Fruit fly (Drosophila melanogaster) whole organism, embryonic: ENCODE measurements around the gene CG15528.
A peak's percentile ranks its signal among the peaks of the same experiment; 100 is the strongest.

Experiments
- Aef1 ChIP-seq: fragments of 200-800 bp; sonication (Bioruptor generic); IDR thresholded peaks from 3 replicates; pipeline ENCODE4 v1.3.6; 2022; ENCODE audit warnings: missing biosample characterization, missing genetic modification characterization
- CG10274 ChIP-seq: fragments of 200-800 bp; sonication (Bioruptor generic); optimal IDR thresholded peaks from 3 replicates; lab custom pipeline; 2017; ENCODE audit warnings: missing biosample characterization, mild to moderate bottlenecking, missing genetic modification characterization
- CG11247 ChIP-seq: fragments of 200-800 bp; sonication (Bioruptor generic); IDR thresholded peaks from 2 replicates; pipeline ENCODE4 v1.3.6; 2022; ENCODE audit warnings: missing biosample characterization, missing genetic modification characterization
- CG11723 ChIP-seq: fragments of 200-800 bp; sonication (Bioruptor generic); optimal IDR thresholded peaks from 2 replicates; lab custom pipeline; 2017; ENCODE audit warnings: missing biosample characterization, mild to moderate bottlenecking, missing genetic modification characterization
- CG12659 ChIP-seq: fragments of 200-800 bp; sonication (Bioruptor generic); optimal IDR thresholded peaks from 3 replicates; lab custom pipeline; 2017; ENCODE audit warnings: mild to moderate bottlenecking, missing biosample characterization, missing genetic modification reagents, missing genetic modification characterization
- CG12769 ChIP-seq: fragments of 200-800 bp; sonication (Bioruptor generic); optimal IDR thresholded peaks from 2 replicates; lab custom pipeline; 2019; ENCODE audit warnings: missing biosample characterization, mild to moderate bottlenecking, missing genetic modification characterization, moderate library complexity
- CG14860 ChIP-seq: fragments of 200-800 bp; sonication (Bioruptor generic); IDR thresholded peaks from 3 replicates; pipeline ENCODE4 v1.3.6; 2022; ENCODE audit warnings: missing biosample characterization, missing genetic modification characterization; ENCODE audit not compliant: partially characterized antibody
- CG15696 ChIP-seq: fragments of 200-800 bp; sonication (Bioruptor generic); optimal IDR thresholded peaks from 2 replicates; lab custom pipeline; 2019; ENCODE audit warnings: missing biosample characterization, mild to moderate bottlenecking, missing genetic modification characterization, moderate library complexity
- CG17912 ChIP-seq: fragments of 200-800 bp; sonication (Bioruptor generic); optimal IDR thresholded peaks from 2 replicates; lab custom pipeline; 2018; ENCODE audit warnings: missing biosample characterization, mild to moderate bottlenecking, missing genetic modification characterization
- CG18262 ChIP-seq: fragments of 200-800 bp; optimal IDR thresholded peaks from 3 replicates; lab custom pipeline; 2019; ENCODE audit warnings: missing biosample characterization, mild to moderate bottlenecking, missing genetic modification characterization, moderate library complexity
- CG2116 ChIP-seq: fragments of 200-800 bp; sonication (Bioruptor generic); optimal IDR thresholded peaks from 3 replicates; lab custom pipeline; 2018; ENCODE audit warnings: missing biosample characterization, mild to moderate bottlenecking, missing genetic modification characterization
- CG2889 ChIP-seq: fragments of 200-800 bp; sonication (Bioruptor generic); IDR thresholded peaks from 3 replicates; pipeline ENCODE4 v1.3.6; 2022; ENCODE audit warnings: missing biosample characterization, missing genetic modification characterization
- CG30403 ChIP-seq: fragments of 200-800 bp; sonication (Bioruptor generic); optimal IDR thresholded peaks from 3 replicates; lab custom pipeline; 2016; ENCODE audit warnings: missing biosample characterization, missing genetic modification characterization
- CG31224 ChIP-seq: fragments of 200-800 bp; sonication (Bioruptor generic); IDR thresholded peaks from 2 replicates; pipeline ENCODE4 v1.3.6; 2022; ENCODE audit warnings: missing biosample characterization, missing genetic modification characterization
- CG34224 ChIP-seq: fragments of 200-800 bp; sonication (Bioruptor generic); IDR thresholded peaks from 3 replicates; pipeline ENCODE4 v1.3.6; 2022; ENCODE audit warnings: missing biosample characterization, missing genetic modification characterization; ENCODE audit not compliant: partially characterized antibody
- CG4328 ChIP-seq: fragments of 200-800 bp; sonication (Bioruptor generic); optimal IDR thresholded peaks from 3 replicates; lab custom pipeline; 2017; ENCODE audit warnings: missing biosample characterization, missing genetic modification reagents, missing genetic modification characterization
- CG6689 ChIP-seq: fragments of 200-800 bp; sonication (Bioruptor generic); IDR thresholded peaks from 2 replicates; pipeline ENCODE4 v1.3.6; 2022; ENCODE audit warnings: missing biosample characterization, missing genetic modification characterization
- CG6791 ChIP-seq: fragments of 200-800 bp; sonication (Bioruptor generic); IDR thresholded peaks from 3 replicates; pipeline ENCODE4 v1.3.6; 2022; ENCODE audit warnings: missing biosample characterization, missing genetic modification characterization; ENCODE audit not compliant: partially characterized antibody
- CG6854 ChIP-seq: fragments of 200-800 bp; sonication (Bioruptor generic); optimal IDR thresholded peaks from 3 replicates; lab custom pipeline; 2017; ENCODE audit warnings: missing biosample characterization, mild to moderate bottlenecking, missing genetic modification characterization
- CG7372 ChIP-seq: fragments of 200-800 bp; sonication (Bioruptor generic); IDR thresholded peaks from 2 replicates; pipeline ENCODE4 v1.3.6; 2022; ENCODE audit warnings: missing biosample characterization, missing genetic modification characterization
- CG7839 ChIP-seq: fragments of 200-800 bp; sonication (Bioruptor generic); optimal IDR thresholded peaks from 3 replicates; lab custom pipeline; 2018; ENCODE audit warnings: missing biosample characterization, mild to moderate bottlenecking, missing genetic modification characterization, moderate library complexity
- CG8281 ChIP-seq: fragments of 200-800 bp; sonication (Bioruptor generic); optimal IDR thresholded peaks from 2 replicates; lab custom pipeline; 2018; ENCODE audit warnings: missing biosample characterization, mild to moderate bottlenecking, missing genetic modification characterization, moderate library complexity
- CG9817 ChIP-seq: fragments of 200-800 bp; sonication (Bioruptor generic); optimal IDR thresholded peaks from 2 replicates; lab custom pipeline; 2018; ENCODE audit warnings: missing biosample characterization, mild to moderate bottlenecking, missing genetic modification characterization, moderate library complexity
- Deaf1 ChIP-seq: fragments of 200-800 bp; optimal IDR thresholded peaks from 3 replicates; lab custom pipeline; 2019; ENCODE audit warnings: missing biosample characterization, mild to moderate bottlenecking, missing genetic modification characterization, moderate library complexity
- Eip74EF ChIP-seq, 2 experiments: fragments of 200-800 bp in 1 of 2; fragments of >200 bp in 1 of 2; sonication (Bioruptor generic) in 1 of 2; optimal IDR thresholded peaks; 2 replicates each; lab custom pipeline; 2017 to 2019; ENCODE audit warnings: missing biosample characterization in 2 of 2, missing genetic modification characterization in 2 of 2, mild to moderate bottlenecking in 1 of 2, moderate library complexity in 1 of 2
- Fer3 ChIP-seq: fragments of 200-800 bp; sonication (Bioruptor generic); optimal IDR thresholded peaks from 2 replicates; lab custom pipeline; 2018; ENCODE audit warnings: missing biosample characterization, mild to moderate bottlenecking, missing genetic modification characterization, moderate library complexity
- HLHmδ ChIP-seq: fragments of 200-800 bp; sonication (Bioruptor generic); optimal IDR thresholded peaks from 2 replicates; lab custom pipeline; 2018; ENCODE audit warnings: missing biosample characterization, mild to moderate bottlenecking, missing genetic modification characterization, moderate library complexity
- HmgD ChIP-seq: fragments of 200-800 bp; sonication (Bioruptor generic); optimal IDR thresholded peaks from 3 replicates; lab custom pipeline; 2016; ENCODE audit warnings: missing biosample characterization, missing genetic modification characterization
- Hr39 ChIP-seq: fragments of >200 bp; optimal IDR thresholded peaks from 2 replicates; lab custom pipeline; 2017
- Hsf ChIP-seq: fragments of 200-800 bp; sonication (Bioruptor generic); optimal IDR thresholded peaks from 3 replicates; lab custom pipeline; 2016; ENCODE audit warnings: missing biosample characterization, missing genetic modification characterization
- Kr ChIP-seq: fragments of 200-800 bp; sonication (Bioruptor generic); optimal IDR thresholded peaks from 2 replicates; lab custom pipeline; 2017; ENCODE audit warnings: missing biosample characterization, mild to moderate bottlenecking, missing genetic modification characterization
- Poxn ChIP-seq: fragments of 200-800 bp; sonication (Bioruptor generic); IDR thresholded peaks from 2 replicates; pipeline ENCODE4 v1.3.6; 2022; ENCODE audit warnings: missing biosample characterization, missing genetic modification characterization
- Sox100B ChIP-seq: fragments of 200-800 bp; sonication (Bioruptor generic); optimal IDR thresholded peaks from 3 replicates; lab custom pipeline; 2018; ENCODE audit warnings: missing biosample characterization, mild to moderate bottlenecking, missing genetic modification characterization
- aop ChIP-seq: fragments of 200-800 bp; sonication (Bioruptor generic); IDR thresholded peaks from 2 replicates; pipeline ENCODE4 v1.3.6; 2022; ENCODE audit warnings: missing biosample characterization, missing genetic modification characterization
- ato ChIP-seq: fragments of 200-800 bp; sonication (Bioruptor generic); IDR thresholded peaks from 2 replicates; pipeline ENCODE4 v1.3.6; 2022; ENCODE audit warnings: missing biosample characterization, missing genetic modification characterization; ENCODE audit not compliant: partially characterized antibody
- crp ChIP-seq, 2 experiments: fragments of 200-800 bp; sonication (Bioruptor generic); optimal IDR thresholded peaks; 2 replicates in 1 of 2; 3 replicates in 1 of 2; lab custom pipeline; 2017; ENCODE audit warnings: missing biosample characterization in 2 of 2, missing genetic modification characterization in 2 of 2, mild to moderate bottlenecking in 1 of 2, moderate library complexity in 1 of 2
- eyg ChIP-seq: fragments of 200-800 bp; sonication (Bioruptor generic); optimal IDR thresholded peaks from 3 replicates; lab custom pipeline; 2016; ENCODE audit warnings: missing biosample characterization, missing genetic modification characterization
- fd64A ChIP-seq: fragments of 200-800 bp; sonication (Bioruptor generic); optimal IDR thresholded peaks from 3 replicates; lab custom pipeline; 2018; ENCODE audit warnings: missing biosample characterization, mild to moderate bottlenecking, missing genetic modification characterization
- grn ChIP-seq: fragments of 200-800 bp; sonication (Bioruptor generic); optimal IDR thresholded peaks from 3 replicates; lab custom pipeline; 2017; ENCODE audit warnings: missing biosample characterization, missing genetic modification characterization
- gt ChIP-seq: fragments of 200-800 bp; sonication (Bioruptor generic); IDR thresholded peaks from 2 replicates; pipeline ENCODE4 v1.3.6; 2022; ENCODE audit warnings: missing biosample characterization, missing genetic modification characterization
- lab ChIP-seq: fragments of 200-800 bp; sonication (Bioruptor generic); optimal IDR thresholded peaks from 3 replicates; lab custom pipeline; 2017; ENCODE audit warnings: missing biosample characterization, missing genetic modification characterization, mild to moderate bottlenecking, moderate library complexity, missing genetic modification reagents
- nau ChIP-seq: fragments of 200-800 bp; sonication (Bioruptor generic); optimal IDR thresholded peaks from 3 replicates; lab custom pipeline; 2017; ENCODE audit warnings: missing biosample characterization, mild to moderate bottlenecking, missing genetic modification characterization, missing genetic modification reagents
- prd ChIP-seq, 3 experiments: fragments of >200 bp in 2 of 3; fragments of 200-800 bp in 1 of 3; sonication (Bioruptor generic) in 1 of 3; optimal IDR thresholded peaks in 2 of 3; IDR thresholded peaks in 1 of 3; 2 replicates in 2 of 3; 3 replicates in 1 of 3; pipeline versions ENCODE4 v1.3.6 to Lab custom; 2017 to 2022; ENCODE audit warnings: missing biosample characterization in 1 of 3, missing genetic modification characterization in 1 of 3
- pum ChIP-seq: fragments of 200-800 bp; sonication (Bioruptor generic); optimal IDR thresholded peaks from 2 replicates; lab custom pipeline; 2016; ENCODE audit warnings: missing biosample characterization, missing genetic modification characterization
- ranshi ChIP-seq: fragments of 200-800 bp; sonication (Bioruptor generic); IDR thresholded peaks from 2 replicates; pipeline ENCODE4 v1.3.6; 2022; ENCODE audit warnings: missing biosample characterization, missing genetic modification characterization
- sim ChIP-seq: fragments of 200-800 bp; sonication (Bioruptor generic); IDR thresholded peaks from 2 replicates; pipeline ENCODE4 v1.3.6; 2022; ENCODE audit warnings: missing biosample characterization, missing genetic modification characterization
- sqz ChIP-seq: fragments of 200-800 bp; sonication (Bioruptor generic); optimal IDR thresholded peaks from 3 replicates; lab custom pipeline; 2018; ENCODE audit warnings: missing biosample characterization, mild to moderate bottlenecking, missing genetic modification characterization
- stc ChIP-seq: fragments of 200-800 bp; sonication (Bioruptor generic); IDR thresholded peaks from 2 replicates; pipeline ENCODE4 v1.3.6; 2022; ENCODE audit warnings: missing biosample characterization, missing genetic modification characterization
- sug ChIP-seq: fragments of 200-800 bp; optimal IDR thresholded peaks from 2 replicates; lab custom pipeline; 2019; ENCODE audit warnings: missing biosample characterization, mild to moderate bottlenecking, missing genetic modification characterization, moderate library complexity
- vvl ChIP-seq: fragments of 200-800 bp; sonication (Bioruptor generic); IDR thresholded peaks from 2 replicates; pipeline ENCODE4 v1.3.6; 2022; ENCODE audit warnings: missing biosample characterization, missing genetic modification characterization
- zfh2 ChIP-seq: fragments of 200-800 bp; sonication (Bioruptor generic); optimal IDR thresholded peaks from 2 replicates; lab custom pipeline; 2016; ENCODE audit warnings: missing biosample characterization, missing genetic modification characterization

CG15528 gene

DNA sequence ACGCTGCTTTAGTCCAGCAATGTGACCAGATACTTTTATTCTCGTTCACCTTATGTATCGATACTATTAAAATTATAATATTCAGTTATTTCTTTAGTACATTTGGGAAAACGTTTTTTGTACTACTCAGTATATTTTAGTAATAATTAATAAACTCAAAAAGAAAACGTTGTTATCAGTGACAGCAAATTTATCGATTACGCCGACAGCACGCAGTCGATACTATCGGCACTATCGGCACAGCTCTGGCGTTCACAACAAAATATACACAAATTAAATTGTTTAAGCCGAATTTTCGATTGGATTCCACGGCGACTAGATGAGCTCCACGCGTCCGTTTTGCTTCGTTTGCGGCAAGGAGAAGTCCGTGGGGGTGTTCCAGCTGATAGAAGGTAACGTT is 12.4 kb downstream of the CG15528 start, which contains the start of the genes janA, Sry-alpha and Sry-beta (continued):
- TF ChIP-seq CG11247 (GFP tag; lab: Robert Waterston, UW) (no peak), Fer3 (tag; lab: Kevin White, UChicago) (no peak), CG12769 (tag; lab: Kevin White, UChicago) (no peak), CG7839 (tag; lab: Kevin White, UChicago) (no peak), Poxn (no peak), CG11723 (GFP tag; lab: Kevin White, UChicago) (no peak), HmgD (no peak), CG31224 (GFP tag; lab: Robert Waterston, UW) (no peak), zfh2 (no peak), stc (GFP tag; lab: Robert Waterston, UW) (no peak), Hr39 (lab: Kevin White, UChicago) (no peak), CG8281 (tag; lab: Kevin White, UChicago) (no peak), CG17912 (GFP tag; lab: Kevin White, UChicago) (no peak), gt (GFP tag; lab: Robert Waterston, UW) (no peak), pum (GFP tag; lab: Kevin White, UChicago) (no peak), CG7372 (GFP tag; lab: Robert Waterston, UW) (no peak), prd (optimal IDR thresholded peaks at IDR 0.05; lab: Kevin White, UChicago) (no peak), prd (GFP tag; IDR thresholded peaks at IDR 0.05; lab: Robert Waterston, UW) (peak; percentile 10; the same call in 1 of the 3 replicates), CG6791 (GFP tag; lab: Robert Waterston, UW) (peak; percentile 99), sqz (GFP tag; lab: Kevin White, UChicago) (no peak), Sox100B (GFP tag; lab: Kevin White, UChicago) (no peak), CG30403 (GFP tag; lab: Kevin White, UChicago) (peak; percentile 16), grn (GFP tag; lab: Kevin White, UChicago) (no peak), crp (GFP tag; optimal IDR thresholded peaks at IDR 0.05; lab: Kevin White, UChicago) (no peak), lab (no peak), vvl (peak; percentile 42; the same call in 1 of the 2 replicates), CG34224 (GFP tag; lab: Robert Waterston, UW) (peak; percentile 100), nau (no peak), HLHmδ (GFP tag; lab: Kevin White, UChicago) (no peak), sug (tag; lab: Kevin White, UChicago) (no peak), sim (GFP tag; lab: Robert Waterston, UW) (no peak), CG15696 (no peak), ranshi (GFP tag; lab: Robert Waterston, UW) (no peak), ato (GFP tag; lab: Robert Waterston, UW) (peak; percentile 99), Aef1 (GFP tag; lab: Robert Waterston, UW) (no peak), Deaf1 (tag; lab: Kevin White, UChicago) (no peak), aop (GFP tag; lab: Robert Waterston, UW) (no peak), eyg (no peak), CG14860 (GFP tag; lab: Robert Waterston, UW) (peak; percentile 99), CG9817 (tag; lab: Kevin White, UChicago) (no peak), fd64A (GFP tag; lab: Kevin White, UChicago) (no peak), CG4328 (GFP tag; lab: Kevin White, UChicago) (no peak), Kr (GFP tag; lab: Kevin White, UChicago) (no peak), CG6689 (GFP tag; lab: Robert Waterston, UW) (no peak), CG2116 (GFP tag; lab: Kevin White, UChicago) (peak; percentile 86), CG10274 (GFP tag; lab: Kevin White, UChicago) (no peak), CG18262 (no peak), CG2889 (GFP tag; lab: Robert Waterston, UW) (no peak), Eip74EF (GFP tag; optimal IDR thresholded peaks at IDR 0.05; lab: Kevin White, UChicago) (no peak), CG6854 (GFP tag; lab: Kevin White, UChicago) (no peak), CG12659 (GFP tag; lab: Kevin White, UChicago) (peak; percentile 83), Hsf (GFP tag; lab: Kevin White, UChicago) (peak; percentile 22)
